Worm (Caenorhabditis elegans) whole organism, young adult: ENCODE measurements around the gene sta-2.

Experiments used
- C06A6.2 ChIP-seq: fragments of 200-800 bp; sonication (Bioruptor generic); conservative IDR thresholded peaks from 2 replicates; pipeline ENCODE4 v1.3.6; 2022; ENCODE audit warnings: missing genetic modification characterization, missing compliant biosample characterization
- C17E4.6 ChIP-seq: fragments of 200-800 bp; sonication (Bioruptor generic); IDR thresholded peaks from 2 replicates; pipeline ENCODE4 v1.3.6; 2022; ENCODE audit warnings: missing genetic modification reagents, missing genetic modification characterization, missing compliant biosample characterization
- F37B4.10 ChIP-seq: fragments of 200-800 bp; sonication (Bioruptor generic); IDR thresholded peaks from 2 replicates; pipeline ENCODE4 v1.3.6; 2022; ENCODE audit warnings: missing genetic modification characterization, missing compliant biosample characterization
- F49E8.2 ChIP-seq: sonication (generic microtip); optimal IDR thresholded peaks from 3 replicates; lab custom pipeline; 2017; ENCODE audit warnings: missing genetic modification characterization, mild to moderate bottlenecking, missing compliant biosample characterization, antibody characterized with exemption, moderate library complexity; ENCODE audit not compliant: insufficient read depth
- F55B11.4 ChIP-seq: sonication (generic microtip); optimal IDR thresholded peaks from 2 replicates; lab custom pipeline; 2016; ENCODE audit warnings: missing compliant biosample characterization, missing genetic modification characterization, borderline replicate concordance; ENCODE audit not compliant: insufficient read depth
- F57A8.1 ChIP-seq: fragments of 200-800 bp; sonication (Bioruptor generic); optimal IDR thresholded peaks from 2 replicates; lab custom pipeline; 2018; ENCODE audit warnings: mild to moderate bottlenecking, missing genetic modification characterization, moderate library complexity, missing compliant biosample characterization
- K12H6.12 ChIP-seq: fragments of 200-800 bp; sonication (Bioruptor generic); optimal IDR thresholded peaks from 2 replicates; lab custom pipeline; 2018; ENCODE audit warnings: mild to moderate bottlenecking, missing genetic modification characterization, missing compliant biosample characterization
- akir-1 ChIP-seq: fragments of 200-800 bp; sonication (Bioruptor generic); optimal IDR thresholded peaks from 2 replicates; lab custom pipeline; 2018; ENCODE audit warnings: mild to moderate bottlenecking, missing genetic modification characterization, moderate library complexity, missing compliant biosample characterization
- ama-1 ChIP-seq, 3 experiments: fragments of 150-350 bp in 1 of 3; sonication (generic microtip) in 2 of 3; optimal IDR thresholded peaks; 2 replicates each; lab custom pipeline; 2014 to 2018; ENCODE audit warnings: missing biosample characterization in 2 of 3, missing genetic modification characterization in 2 of 3, missing genetic modification reagents in 2 of 3
- athp-1 ChIP-seq: sonication (generic microtip); optimal IDR thresholded peaks from 2 replicates; lab custom pipeline; 2017; ENCODE audit warnings: mild to moderate bottlenecking, missing genetic modification characterization, missing compliant biosample characterization
- ccch-3 ChIP-seq: fragments of 200-800 bp; sonication (Bioruptor generic); optimal IDR thresholded peaks from 2 replicates; lab custom pipeline; 2018; ENCODE audit warnings: mild to moderate bottlenecking, missing genetic modification characterization, missing compliant biosample characterization
- ceh-100 ChIP-seq: fragments of 200-800 bp; sonication (Bioruptor generic); IDR thresholded peaks from 2 replicates; pipeline ENCODE4 v1.3.6; 2022; ENCODE audit warnings: missing genetic modification reagents, missing genetic modification characterization, missing compliant biosample characterization
- ceh-27 ChIP-seq: fragments of 200-800 bp; sonication (Bioruptor generic); optimal IDR thresholded peaks from 2 replicates; lab custom pipeline; 2018; ENCODE audit warnings: mild to moderate bottlenecking, missing genetic modification characterization, moderate library complexity, missing compliant biosample characterization
- ceh-40 ChIP-seq: fragments of 200-800 bp; sonication (Bioruptor generic); IDR thresholded peaks from 2 replicates; pipeline ENCODE4 v1.3.6; 2022; ENCODE audit warnings: missing genetic modification characterization, missing compliant biosample characterization
- chd-7 ChIP-seq: sonication (generic microtip); optimal IDR thresholded peaks from 2 replicates; lab custom pipeline; 2016; ENCODE audit warnings: mild to moderate bottlenecking, missing genetic modification characterization, moderate library complexity, missing compliant biosample characterization
- die-1 ChIP-seq: sonication (generic microtip); optimal IDR thresholded peaks from 2 replicates; lab custom pipeline; 2016; ENCODE audit warnings: missing genotype, mild to moderate bottlenecking, missing genetic modification characterization, missing compliant biosample characterization
- dpff-1 ChIP-seq: sonication (generic microtip); optimal IDR thresholded peaks from 2 replicates; lab custom pipeline; 2017; ENCODE audit warnings: mild to moderate bottlenecking, missing genetic modification characterization, missing compliant biosample characterization
- egrh-3 ChIP-seq: fragments of 200-800 bp; sonication (Bioruptor generic); IDR thresholded peaks from 2 replicates; pipeline ENCODE4 v1.3.6; 2022; ENCODE audit warnings: missing genetic modification reagents, missing genetic modification characterization, missing compliant biosample characterization
- ekl-4 ChIP-seq: fragments of 200-800 bp; sonication (Bioruptor generic); IDR thresholded peaks from 2 replicates; pipeline ENCODE4 v1.3.6; 2022; ENCODE audit warnings: missing genetic modification reagents, missing genetic modification characterization, missing compliant biosample characterization
- him-1 ChIP-seq: sonication (generic microtip); optimal IDR thresholded peaks from 2 replicates; lab custom pipeline; 2016; ENCODE audit warnings: missing genotype, missing genetic modification reagents, missing genetic modification characterization, missing compliant biosample characterization
- hlh-12 ChIP-seq: sonication (generic microtip); optimal IDR thresholded peaks from 2 replicates; lab custom pipeline; 2016; ENCODE audit warnings: missing genetic modification characterization, missing compliant biosample characterization
- hmg-1.2 ChIP-seq: fragments of 200-800 bp; sonication (Bioruptor generic); IDR thresholded peaks from 2 replicates; pipeline ENCODE4 v1.3.6; 2022; ENCODE audit warnings: missing genetic modification reagents, missing genetic modification characterization, missing compliant biosample characterization
- hrde-1 ChIP-seq: sonication (generic microtip); optimal IDR thresholded peaks from 2 replicates; lab custom pipeline; 2016; ENCODE audit warnings: missing genetic modification characterization, mild to moderate bottlenecking, missing compliant biosample characterization, moderate library complexity, missing genotype, missing genetic modification reagents, borderline replicate concordance
- lir-1 ChIP-seq: fragments of 200-800 bp; sonication (Bioruptor generic); conservative IDR thresholded peaks from 2 replicates; pipeline ENCODE4 v1.3.6; 2022; ENCODE audit warnings: missing genetic modification reagents, missing genetic modification characterization, missing compliant biosample characterization
- madf-6 ChIP-seq: fragments of 200-800 bp; sonication (Bioruptor generic); IDR thresholded peaks from 2 replicates; pipeline ENCODE4 v1.3.6; 2022; ENCODE audit warnings: missing genetic modification reagents, missing genetic modification characterization, missing compliant biosample characterization
- madf-8 ChIP-seq: fragments of 200-800 bp; sonication (Bioruptor generic); conservative IDR thresholded peaks from 2 replicates; pipeline ENCODE4 v1.3.6; 2022; ENCODE audit warnings: missing genetic modification reagents, missing genetic modification characterization, missing compliant biosample characterization
- mel-28 ChIP-seq: sonication (generic microtip); optimal IDR thresholded peaks from 2 replicates; lab custom pipeline; 2016; ENCODE audit warnings: borderline replicate concordance, mild to moderate bottlenecking, missing genetic modification characterization, missing compliant biosample characterization
- mxl-1 ChIP-seq: sonication (generic microtip); optimal IDR thresholded peaks from 2 replicates; lab custom pipeline; 2016; ENCODE audit warnings: missing genetic modification characterization, missing compliant biosample characterization
- nfya-2 ChIP-seq: fragments of 200-800 bp; sonication (Bioruptor generic); IDR thresholded peaks from 2 replicates; pipeline ENCODE4 v1.3.6; 2022; ENCODE audit warnings: missing genetic modification reagents, missing genetic modification characterization, missing compliant biosample characterization
- nhr-179 ChIP-seq: sonication (generic microtip); optimal IDR thresholded peaks from 2 replicates; lab custom pipeline; 2016; ENCODE audit warnings: mild to moderate bottlenecking, missing genetic modification characterization, missing compliant biosample characterization
- nhr-80 ChIP-seq: sonication (generic microtip); optimal IDR thresholded peaks from 2 replicates; lab custom pipeline; 2016; ENCODE audit warnings: missing genetic modification characterization, missing compliant biosample characterization
- nhr-90 ChIP-seq: sonication (generic microtip); optimal IDR thresholded peaks from 2 replicates; lab custom pipeline; 2016; ENCODE audit warnings: missing genotype, mild to moderate bottlenecking, missing genetic modification characterization, missing compliant biosample characterization
- pbrm-1 ChIP-seq: fragments of 200-800 bp; sonication (Bioruptor generic); IDR thresholded peaks from 2 replicates; pipeline ENCODE4 v1.3.6; 2022; ENCODE audit warnings: missing genetic modification reagents, missing genetic modification characterization, missing compliant biosample characterization
- pha-4 ChIP-seq: fragments of 150-350 bp; sonication (generic microtip); optimal IDR thresholded peaks from 2 replicates; lab custom pipeline; 2014; ENCODE audit warnings: missing biosample characterization, missing genetic modification reagents, missing genetic modification characterization
- rec-8 ChIP-seq, 2 experiments: sonication (generic microtip); optimal IDR thresholded peaks; 2 replicates each; lab custom pipeline; 2016; ENCODE audit warnings: mild to moderate bottlenecking in 2 of 2, missing genetic modification characterization in 2 of 2, missing genetic modification reagents in 2 of 2, missing genotype in 2 of 2, missing biosample characterization in 1 of 2, missing compliant biosample characterization in 1 of 2, moderate library complexity in 1 of 2
- sptf-2 ChIP-seq: fragments of 200-800 bp; sonication (Bioruptor generic); optimal IDR thresholded peaks from 2 replicates; lab custom pipeline; 2018; ENCODE audit warnings: mild to moderate bottlenecking, missing genetic modification characterization, missing compliant biosample characterization
- tbp1 ChIP-seq: fragments of 200-800 bp; sonication (Bioruptor generic); optimal IDR thresholded peaks from 2 replicates; lab custom pipeline; 2018; ENCODE audit warnings: mild to moderate bottlenecking, missing genetic modification characterization, missing compliant biosample characterization
- zfh-2 ChIP-seq: fragments of 200-800 bp; sonication (Bioruptor generic); conservative IDR thresholded peaks from 2 replicates; pipeline ENCODE4 v1.3.6; 2022; ENCODE audit warnings: missing genetic modification reagents, missing genetic modification characterization, missing compliant biosample characterization
- zim-3 ChIP-seq: sonication (generic microtip); optimal IDR thresholded peaks from 2 replicates; lab custom pipeline; 2017; ENCODE audit warnings: mild to moderate bottlenecking, missing genetic modification characterization, moderate library complexity, missing compliant biosample characterization

sta-2 gene

DNA sequence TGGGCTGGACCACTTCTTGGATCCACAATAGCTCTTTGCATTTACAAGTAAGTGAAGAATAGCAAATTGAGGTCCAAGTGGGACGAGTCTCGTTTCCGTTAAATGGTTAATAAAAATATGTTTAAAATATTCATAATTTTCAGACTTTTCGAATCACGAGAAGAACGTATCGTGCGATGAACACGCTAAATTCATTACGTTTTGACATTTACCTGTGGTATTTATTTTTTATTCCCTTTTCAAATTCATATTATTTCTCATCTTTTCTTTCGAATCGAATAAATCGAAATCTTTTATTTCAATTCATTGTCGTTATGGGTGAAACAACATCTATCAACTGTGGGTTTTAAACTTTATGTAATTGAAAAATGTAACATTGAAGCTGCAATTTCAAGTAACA, 1.6 kb upstream of the sta-2 start, which contains the start of gene marc-1:
TSS of gene marc-1 (plus strand) at position 301 of the 400 bp plus-strand sequence.
- TF ChIP-seq hlh-12 (tag; lab: Kevin White, UChicago) (no peak), sptf-2 (GFP tag; lab: Kevin White, UChicago) (no peak), F55B11.4 (tag; lab: Kevin White, UChicago) (no peak), F37B4.10 (GFP tag; lab: Robert Waterston, UW) (no peak), nhr-179 (tag; lab: Kevin White, UChicago) (no peak), madf-8 (GFP tag; lab: Robert Waterston, UW) (no peak), ekl-4 (GFP tag; lab: Robert Waterston, UW) (no peak), mxl-1 (tag; lab: Kevin White, UChicago) (no peak), rec-8 (tag; optimal IDR thresholded peaks at IDR 0.05; lab: Kevin White, UChicago) (no peak), lir-1 (no peak), K12H6.12 (no peak), hrde-1 (tag; lab: Kevin White, UChicago) (no peak), C17E4.6 (GFP tag; lab: Robert Waterston, UW) (no peak), ccch-3 (GFP tag; lab: Kevin White, UChicago) (no peak), nfya-2 (GFP tag; lab: Robert Waterston, UW) (no peak)

DNA sequence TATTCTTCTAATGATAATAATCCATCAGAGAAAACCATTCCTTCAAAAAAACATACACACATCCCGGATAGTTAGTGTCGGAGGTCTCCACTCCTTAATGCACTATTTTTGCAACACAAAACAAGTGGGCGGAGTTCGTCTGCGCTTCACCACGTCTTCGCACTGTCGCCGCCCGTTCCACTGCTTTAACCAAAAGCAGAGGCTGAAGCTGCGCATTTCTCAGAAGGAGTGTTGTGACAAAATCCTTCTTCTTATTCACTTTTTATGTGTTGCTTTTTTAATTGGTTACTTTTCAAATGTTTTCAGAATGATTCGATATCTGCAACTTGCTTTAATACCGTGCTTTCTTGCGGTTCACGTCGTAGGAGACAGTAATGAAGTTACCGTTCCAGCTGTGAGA, 3.9 kb downstream of the sta-2 start, which contains the start of gene F58E6.13:
TSS of gene F58E6.13 (plus strand) at position 301 of the 400 bp plus-strand sequence.
- TF ChIP-seq zim-3 (tag; lab: Kevin White, UChicago): peak; percentile 17
- TF ChIP-seq ekl-4 (GFP tag; lab: Robert Waterston, UW): no peak
- TF ChIP-seq pbrm-1 (GFP tag; lab: Robert Waterston, UW): no peak
- TF ChIP-seq, all 124 proteins: peak for 1

DNA sequence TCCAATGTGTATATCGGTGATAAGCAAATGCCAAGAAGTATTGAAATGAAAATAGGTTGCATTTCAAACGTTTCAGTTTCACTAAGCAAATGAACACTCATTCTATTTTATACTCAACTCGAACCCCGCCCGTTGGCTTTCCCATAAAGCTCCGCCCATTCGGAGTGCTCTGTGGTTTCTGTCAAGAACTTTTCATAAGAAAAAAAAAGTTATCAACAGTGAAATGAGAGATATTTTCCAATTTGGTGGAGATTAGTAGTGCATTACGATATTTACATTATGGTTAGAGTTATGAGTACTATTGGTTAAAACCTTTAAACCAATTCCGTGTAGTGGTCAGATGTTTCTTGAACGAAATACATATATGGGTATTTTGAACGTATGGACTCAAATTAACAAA, 9.3 kb downstream of the sta-2 start, which contains the start of gene F58E6.4:
TSS of gene F58E6.4 (minus strand) at position 101 of the 400 bp plus-strand sequence.
- TF ChIP-seq mel-28 (no peak), him-1 (tag; lab: Kevin White, UChicago) (no peak), ama-1 (optimal IDR thresholded peaks at IDR 0.05; lab: Kevin White, UChicago) (no peak), ama-1 (GFP tag; optimal IDR thresholded peaks at IDR 0.05; lab: Kevin White, UChicago) (no peak), chd-7 (tag; lab: Kevin White, UChicago) (no peak), die-1 (tag; lab: Kevin White, UChicago) (no peak), athp-1 (no peak), egrh-3 (no peak), C06A6.2 (GFP tag; lab: Robert Waterston, UW) (no peak), ceh-100 (GFP tag; lab: Robert Waterston, UW) (no peak), F49E8.2 (tag; lab: Kevin White, UChicago) (no peak)

DNA sequence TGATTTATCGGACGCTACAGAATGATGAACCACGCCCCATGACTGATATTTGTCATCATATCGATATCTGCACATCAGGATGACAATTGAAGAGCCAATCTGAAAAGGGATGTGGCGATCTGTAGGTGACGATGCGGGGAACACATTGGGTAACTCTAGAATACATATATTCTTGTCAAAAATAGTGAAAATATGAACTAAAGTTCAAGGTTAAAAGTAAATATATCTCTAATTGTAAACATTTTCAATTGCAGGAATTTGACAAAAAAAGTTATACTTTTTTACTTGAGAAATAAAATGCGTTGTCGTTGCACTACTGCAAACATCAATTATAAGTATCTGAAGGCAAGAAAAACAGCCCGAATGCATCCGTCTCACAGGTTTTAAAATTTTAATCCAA, 11.9 kb downstream of the sta-2 start, which contains the start of gene F58E6.6:
TSS of gene F58E6.6 (minus strand) at position 101 of the 400 bp plus-strand sequence.
- TF ChIP-seq dpff-1 (tag; lab: Kevin White, UChicago): no peak
- no peak for TF ChIP-seq ceh-100 (GFP tag; lab: Robert Waterston, UW)
- no peak for TF ChIP-seq athp-1
- no peak for TF ChIP-seq F57A8.1 (GFP tag; lab: Kevin White, UChicago)
- no peak for TF ChIP-seq chd-7 (tag; lab: Kevin White, UChicago)
- no peak for TF ChIP-seq ama-1 (optimal IDR thresholded peaks at IDR 0.05; lab: Kevin White, UChicago)
- no peak for TF ChIP-seq ama-1 (GFP tag; optimal IDR thresholded peaks at IDR 0.05; lab: Kevin White, UChicago)
- TF ChIP-seq akir-1 (GFP tag; lab: Kevin White, UChicago): no peak
- TF ChIP-seq pha-4 (tag; lab: Kevin White, UChicago): no peak
- no peak for TF ChIP-seq hmg-1.2 (GFP tag; lab: Robert Waterston, UW)
- no peak for TF ChIP-seq ekl-4 (GFP tag; lab: Robert Waterston, UW)
- no peak for TF ChIP-seq zfh-2 (GFP tag; lab: Robert Waterston, UW)
- TF ChIP-seq nhr-80: no peak
- TF ChIP-seq ceh-40: no peak
- TF ChIP-seq nhr-90 (tag; lab: Kevin White, UChicago): no peak
- no peak for TF ChIP-seq rec-8 (tag; optimal IDR thresholded peaks at IDR 0.05; lab: Kevin White, UChicago)
- TF ChIP-seq ceh-27 (GFP tag; lab: Kevin White, UChicago): no peak
- no peak for TF ChIP-seq madf-6 (GFP tag; lab: Robert Waterston, UW)
- no peak for TF ChIP-seq tbp1
